Fruit fly (Drosophila melanogaster) whole organism, prepupa: Measurements from ENCODE around the gene Sema1a.

Experiments
- Blimp-1 ChIP-seq: fragments of 200-800 bp; sonication (Bioruptor generic); optimal IDR thresholded peaks from 3 replicates; lab custom pipeline; 2017; ENCODE audit warnings: missing biosample characterization, missing genetic modification characterization, mild to moderate bottlenecking, moderate library complexity, missing genetic modification reagents
- CG10631 ChIP-seq: fragments of 200-800 bp; sonication (Bioruptor generic); optimal IDR thresholded peaks from 2 replicates; lab custom pipeline; 2016; ENCODE audit warnings: missing biosample characterization, missing genetic modification characterization
- CG10669 ChIP-seq: fragments of 200-800 bp; sonication (Bioruptor generic); optimal IDR thresholded peaks from 3 replicates; lab custom pipeline; 2018; ENCODE audit warnings: missing biosample characterization, mild to moderate bottlenecking, missing genetic modification characterization, moderate library complexity
- CG11902 ChIP-seq: fragments of 200-800 bp; sonication (Bioruptor generic); optimal IDR thresholded peaks from 3 replicates; lab custom pipeline; 2016; ENCODE audit warnings: missing biosample characterization, missing genetic modification characterization
- CG15336 ChIP-seq: fragments of 200-800 bp; sonication (Bioruptor generic); IDR thresholded peaks from 2 replicates; pipeline ENCODE4 v1.3.6; 2022; ENCODE audit warnings: missing biosample characterization, missing genetic modification characterization
- CG1621 ChIP-seq: fragments of 200-800 bp; sonication (Bioruptor generic); optimal IDR thresholded peaks from 3 replicates; lab custom pipeline; 2018; ENCODE audit warnings: missing biosample characterization, mild to moderate bottlenecking, missing genetic modification characterization
- CG16779 ChIP-seq: fragments of 200-800 bp; sonication (Bioruptor generic); optimal IDR thresholded peaks from 3 replicates; lab custom pipeline; 2017; ENCODE audit warnings: missing biosample characterization, mild to moderate bottlenecking, missing genetic modification characterization
- CG3032 ChIP-seq: fragments of 200-800 bp; optimal IDR thresholded peaks from 2 replicates; lab custom pipeline; 2019; ENCODE audit warnings: missing biosample characterization, mild to moderate bottlenecking, missing genetic modification characterization, moderate library complexity
- CG31627 ChIP-seq: fragments of 200-800 bp; sonication (Bioruptor generic); optimal IDR thresholded peaks from 3 replicates; lab custom pipeline; 2016; ENCODE audit warnings: missing biosample characterization, missing genetic modification characterization
- CG34406 ChIP-seq: fragments of 200-800 bp; sonication (Bioruptor generic); optimal IDR thresholded peaks from 3 replicates; lab custom pipeline; 2016; ENCODE audit warnings: missing biosample characterization, missing genetic modification characterization
- CG3919 ChIP-seq: fragments of 200-800 bp; sonication (Bioruptor generic); optimal IDR thresholded peaks from 3 replicates; lab custom pipeline; 2016; ENCODE audit warnings: missing biosample characterization, missing genetic modification characterization
- CG6163 ChIP-seq: fragments of 200-800 bp; sonication (Bioruptor generic); IDR thresholded peaks from 3 replicates; pipeline ENCODE4 v1.3.6; 2022; ENCODE audit warnings: missing biosample characterization, missing genetic modification characterization
- CG7368 ChIP-seq: fragments of 200-800 bp; sonication (Bioruptor generic); optimal IDR thresholded peaks from 3 replicates; lab custom pipeline; 2016; ENCODE audit warnings: missing biosample characterization, missing genetic modification characterization
- CG8319 ChIP-seq: fragments of 200-800 bp; sonication (Bioruptor generic); optimal IDR thresholded peaks from 3 replicates; lab custom pipeline; 2016; ENCODE audit warnings: missing biosample characterization, missing genetic modification characterization
- CG8632 ChIP-seq: fragments of 200-800 bp; sonication (Bioruptor generic); optimal IDR thresholded peaks from 3 replicates; lab custom pipeline; 2016; ENCODE audit warnings: missing biosample characterization, missing genetic modification characterization
- CG9139 ChIP-seq: fragments of 200-800 bp; sonication (Bioruptor generic); optimal IDR thresholded peaks from 3 replicates; lab custom pipeline; 2017; ENCODE audit warnings: missing biosample characterization, mild to moderate bottlenecking, missing genetic modification characterization
- Eip75B ChIP-seq: fragments of 200-800 bp; sonication (Bioruptor generic); optimal IDR thresholded peaks from 3 replicates; lab custom pipeline; 2016; ENCODE audit warnings: missing biosample characterization, missing genetic modification characterization
- Eip78C ChIP-seq: fragments of 200-800 bp; sonication (Bioruptor generic); peaks from one replicate; lab custom pipeline; 2016; ENCODE audit warnings: missing biosample characterization, missing genetic modification characterization
- Gug ChIP-seq: fragments of 200-800 bp; sonication (Bioruptor generic); IDR thresholded peaks from 2 replicates; pipeline ENCODE4 v1.3.6; 2022; ENCODE audit warnings: missing biosample characterization, missing genetic modification characterization
- Met ChIP-seq: fragments of 200-800 bp; sonication (Bioruptor generic); optimal IDR thresholded peaks from 3 replicates; lab custom pipeline; 2016; ENCODE audit warnings: missing biosample characterization, missing genetic modification characterization
- Sox14 ChIP-seq: fragments of 200-800 bp; sonication (Bioruptor generic); optimal IDR thresholded peaks from 3 replicates; lab custom pipeline; 2016; ENCODE audit warnings: missing biosample characterization, missing genetic modification characterization
- Sox15 ChIP-seq: fragments of 200-800 bp; sonication (Bioruptor generic); optimal IDR thresholded peaks from 3 replicates; lab custom pipeline; 2016; ENCODE audit warnings: missing biosample characterization, missing genetic modification characterization
- acj6 ChIP-seq: fragments of 200-800 bp; sonication (Bioruptor generic); optimal IDR thresholded peaks from 3 replicates; lab custom pipeline; 2016; ENCODE audit warnings: missing biosample characterization, missing genetic modification characterization
- cyc ChIP-seq: fragments of 200-800 bp; sonication (Bioruptor generic); optimal IDR thresholded peaks from 3 replicates; lab custom pipeline; 2016; ENCODE audit warnings: missing biosample characterization, missing genetic modification characterization
- dac ChIP-seq: fragments of 200-800 bp; sonication (Bioruptor generic); optimal IDR thresholded peaks from 2 replicates; lab custom pipeline; 2017; ENCODE audit warnings: missing biosample characterization, mild to moderate bottlenecking, missing genetic modification characterization
- dsx ChIP-seq: fragments of 200-800 bp; optimal IDR thresholded peaks from 3 replicates; lab custom pipeline; 2019; ENCODE audit warnings: missing biosample characterization, mild to moderate bottlenecking, missing genetic modification characterization, moderate library complexity; ENCODE audit not compliant: poor library complexity, severe bottlenecking
- esn ChIP-seq: fragments of 200-800 bp; sonication (Bioruptor generic); optimal IDR thresholded peaks from 2 replicates; lab custom pipeline; 2016; ENCODE audit warnings: missing biosample characterization, mild to moderate bottlenecking, missing genetic modification characterization, moderate library complexity
- fd59A ChIP-seq: fragments of 200-800 bp; sonication (Bioruptor generic); optimal IDR thresholded peaks from 2 replicates; lab custom pipeline; 2017; ENCODE audit warnings: missing biosample characterization, mild to moderate bottlenecking, missing genetic modification characterization, missing genetic modification reagents
- fkh ChIP-seq: fragments of 200-800 bp; sonication (Bioruptor generic); optimal IDR thresholded peaks from 3 replicates; lab custom pipeline; 2017; ENCODE audit warnings: missing biosample characterization, mild to moderate bottlenecking, missing genetic modification characterization, moderate library complexity
- lz ChIP-seq: fragments of 200-800 bp; sonication (Bioruptor generic); optimal IDR thresholded peaks from 3 replicates; lab custom pipeline; 2016; ENCODE audit warnings: missing biosample characterization, missing genetic modification characterization
- salr ChIP-seq, 2 experiments: fragments of 200-800 bp; sonication (Bioruptor generic); optimal IDR thresholded peaks; 3 replicates each; lab custom pipeline; 2016 to 2018; ENCODE audit warnings: missing biosample characterization in 2 of 2, missing genetic modification characterization in 2 of 2, mild to moderate bottlenecking in 1 of 2
- ss ChIP-seq, 2 experiments: fragments of 200-800 bp; sonication (Bioruptor generic); optimal IDR thresholded peaks; 2 replicates in 1 of 2; 3 replicates in 1 of 2; lab custom pipeline; 2017 to 2018; ENCODE audit warnings: mild to moderate bottlenecking in 2 of 2, missing biosample characterization in 2 of 2, missing genetic modification characterization in 2 of 2, moderate library complexity in 1 of 2
- svp ChIP-seq: fragments of 200-800 bp; sonication (Bioruptor generic); peaks from one replicate; lab custom pipeline; 2016; ENCODE audit warnings: missing biosample characterization, missing genetic modification characterization
- topi ChIP-seq: fragments of 200-800 bp; sonication (Bioruptor generic); optimal IDR thresholded peaks from 3 replicates; lab custom pipeline; 2016; ENCODE audit warnings: missing biosample characterization, missing genetic modification characterization
- vri ChIP-seq: fragments of 200-800 bp; sonication (Bioruptor generic); optimal IDR thresholded peaks from 3 replicates; lab custom pipeline; 2016; ENCODE audit warnings: missing biosample characterization, mild to moderate bottlenecking, missing genetic modification characterization

Sema1a gene

DNA sequence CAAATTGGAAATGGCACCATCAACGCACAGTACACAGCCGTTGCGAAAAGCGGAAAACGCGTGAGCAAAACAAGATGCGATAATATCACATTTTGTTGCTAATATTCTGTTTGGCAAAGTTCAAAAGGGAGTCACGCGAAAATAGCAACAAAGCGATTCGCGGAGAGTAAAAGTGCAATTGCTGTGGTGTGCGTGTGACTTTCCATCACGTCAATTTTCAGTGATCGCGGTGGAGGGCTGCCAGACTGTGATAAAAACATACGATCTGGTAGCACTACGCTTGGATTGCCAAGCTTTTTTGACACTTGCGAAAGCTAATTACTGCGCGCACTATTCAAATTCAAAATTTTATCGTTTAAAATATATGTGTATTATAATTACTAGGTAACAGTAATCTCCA is 167.5 kb downstream of the Sema1a start, which contains the start of gene Hnf4 (continued):
- TF ChIP-seq CG10631 (no peak), CG31627 (GFP tag; lab: Kevin White, UChicago) (no peak), CG6163 (GFP tag; lab: Robert Waterston, UW) (no peak), acj6 (no peak), esn (GFP tag; lab: Kevin White, UChicago) (no peak), fkh (GFP tag; lab: Kevin White, UChicago) (no peak), dsx (GFP tag; lab: Kevin White, UChicago) (no peak), Blimp-1 (peak; percentile 87), Sox14 (GFP tag; lab: Kevin White, UChicago) (peak; percentile 33), ss (GFP tag; optimal IDR thresholded peaks at IDR 0.05; lab: Kevin White, UChicago) (peak in 1 of 2 experiments; percentile 6), CG16779 (tag; lab: Kevin White, UChicago) (no peak), salr (GFP tag; optimal IDR thresholded peaks at IDR 0.05; lab: Kevin White, UChicago) (no peak), Eip78C (peak; percentile 59), CG10669 (no peak), CG15336 (GFP tag; lab: Robert Waterston, UW) (no peak), CG34406 (GFP tag; lab: Kevin White, UChicago) (no peak), CG1621 (tag; lab: Kevin White, UChicago) (peak; percentile 7), lz (GFP tag; lab: Kevin White, UChicago) (no peak), dac (no peak), Sox15 (GFP tag; lab: Kevin White, UChicago) (no peak), CG3032 (tag; lab: Kevin White, UChicago) (no peak), CG8632 (no peak), fd59A (no peak), cyc (GFP tag; lab: Kevin White, UChicago) (no peak), vri (peak; percentile 57), CG11902 (GFP tag; lab: Kevin White, UChicago) (no peak), Gug (no peak)
- TF ChIP-seq, all 60 proteins: peak for 9

DNA sequence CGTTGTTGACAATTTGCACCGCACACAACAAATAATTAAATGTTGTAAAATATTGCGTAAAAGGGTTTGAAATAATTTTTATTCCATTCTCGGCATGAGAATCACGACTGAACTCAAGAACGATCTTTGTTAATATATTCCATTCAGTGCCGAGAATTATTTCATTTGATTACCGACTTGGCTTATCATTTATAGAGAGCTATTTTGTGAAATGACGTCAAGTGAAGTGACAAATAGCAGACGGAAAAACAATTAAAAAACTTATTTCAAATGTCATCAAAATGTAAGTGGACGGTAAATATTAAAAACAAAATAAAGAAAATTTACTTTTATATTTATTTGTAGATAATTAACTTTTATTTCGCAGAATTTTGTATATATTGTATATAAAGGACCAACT is 172.6 kb downstream of the Sema1a start:
- TF ChIP-seq svp (GFP tag; lab: Kevin White, UChicago): peak; percentile 59
- no peak for TF ChIP-seq CG9139 (GFP tag; lab: Kevin White, UChicago)
- TF ChIP-seq vri: no peak
- no peak for TF ChIP-seq topi
- TF ChIP-seq CG3919: no peak
- no peak for TF ChIP-seq Met (GFP tag; lab: Kevin White, UChicago)

DNA sequence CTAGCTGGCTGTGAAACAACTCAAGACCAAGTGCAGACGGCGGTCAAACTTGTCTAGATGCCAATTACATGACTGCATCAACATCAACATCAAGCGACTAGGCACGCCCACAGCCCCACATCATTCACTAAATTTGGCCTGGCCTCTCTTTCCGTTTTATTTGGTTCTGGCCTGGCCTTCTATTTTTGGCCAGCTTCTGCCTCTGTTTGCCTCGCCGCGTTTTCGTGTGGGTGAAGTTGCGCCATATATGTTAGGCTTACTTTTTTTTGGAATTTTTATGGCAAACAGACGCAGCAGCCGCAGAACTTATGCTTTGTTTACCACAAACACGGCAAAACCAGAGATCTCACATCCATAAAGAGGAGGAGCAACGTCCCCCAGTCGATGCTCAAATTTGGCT is 173.5 kb downstream of the Sema1a start:
- TF ChIP-seq CG6163 (GFP tag; lab: Robert Waterston, UW) (no peak), Eip78C (no peak), CG7368 (no peak), CG1621 (tag; lab: Kevin White, UChicago) (no peak), dsx (GFP tag; lab: Kevin White, UChicago) (no peak), vri (no peak), CG8319 (GFP tag; lab: Kevin White, UChicago) (no peak), fkh (GFP tag; lab: Kevin White, UChicago) (peak; percentile 19), Eip75B (GFP tag; lab: Kevin White, UChicago) (no peak)

DNA sequence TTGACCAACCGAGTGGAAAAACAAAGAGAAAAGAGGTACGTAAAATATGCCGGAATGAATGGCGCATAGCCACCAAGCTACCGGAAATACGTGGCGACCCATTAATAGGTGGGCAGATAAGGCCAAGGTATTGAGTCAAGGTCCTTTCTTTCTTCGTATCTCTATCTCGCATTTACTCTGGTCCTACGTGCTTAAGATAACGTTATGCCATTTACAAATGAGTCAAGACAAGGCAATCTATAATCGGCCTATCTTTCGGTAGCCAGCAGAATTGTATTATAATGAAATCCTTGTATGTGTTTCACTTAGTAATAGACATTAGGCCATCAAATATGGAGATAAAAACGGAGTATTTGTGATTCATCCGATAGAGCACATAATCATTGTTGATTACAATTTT is 174.4 kb downstream of the Sema1a start:
- TF ChIP-seq CG9139 (GFP tag; lab: Kevin White, UChicago) (no peak), vri (peak; percentile 71), Eip78C (peak; percentile 41), CG15336 (GFP tag; lab: Robert Waterston, UW) (no peak), CG10669 (no peak), svp (GFP tag; lab: Kevin White, UChicago) (peak; percentile 37)
